Fruit fly (Drosophila melanogaster) whole organism, embryonic: ENCODE results near the gene mei-P26.
A peak's percentile ranks its signal among the peaks of the same experiment; 100 is the strongest.

Experiments used
- ATbp ChIP-seq: fragments of 200-800 bp; sonication (Bioruptor generic); optimal IDR thresholded peaks from 2 replicates; lab custom pipeline; 2017; ENCODE audit warnings: missing biosample characterization, mild to moderate bottlenecking, missing genetic modification characterization, missing genetic modification reagents
- Ada2b ChIP-seq: fragments of 200-800 bp; sonication (Bioruptor generic); IDR thresholded peaks from 2 replicates; pipeline ENCODE4 v1.3.6; 2022; ENCODE audit warnings: missing biosample characterization, missing genetic modification characterization
- Awh ChIP-seq: fragments of 200-800 bp; sonication (Bioruptor generic); IDR thresholded peaks from 2 replicates; pipeline ENCODE4, ENCODE4 v1.3.6; 2022; ENCODE audit warnings: missing biosample characterization, missing genetic modification characterization
- BEAF-32 ChIP-seq: fragments of 200-800 bp; sonication (Bioruptor generic); optimal IDR thresholded peaks from 3 replicates; lab custom pipeline; 2017; ENCODE audit warnings: missing biosample characterization, missing genetic modification characterization, mild to moderate bottlenecking, moderate library complexity, missing genetic modification reagents
- CG1024 ChIP-seq: fragments of 200-800 bp; sonication (Bioruptor generic); IDR thresholded peaks from 2 replicates; pipeline ENCODE4 v1.3.6; 2022; ENCODE audit warnings: missing biosample characterization, missing genetic modification characterization
- CG10979 ChIP-seq: fragments of 200-800 bp; sonication (Bioruptor generic); optimal IDR thresholded peaks from 2 replicates; lab custom pipeline; 2018; ENCODE audit warnings: missing biosample characterization, mild to moderate bottlenecking, missing genetic modification characterization, moderate library complexity
- CG11093 ChIP-seq: fragments of 200-800 bp; sonication (Bioruptor generic); IDR thresholded peaks from 3 replicates; pipeline ENCODE4 v1.3.6; 2022; ENCODE audit warnings: missing biosample characterization, missing genetic modification characterization
- CG11560 ChIP-seq: fragments of 200-800 bp; sonication (Bioruptor generic); IDR thresholded peaks from 3 replicates; pipeline ENCODE4 v1.3.6; 2022; ENCODE audit warnings: missing biosample characterization, missing genetic modification characterization
- CG12299 ChIP-seq: fragments of 200-800 bp; sonication (Bioruptor generic); optimal IDR thresholded peaks from 2 replicates; lab custom pipeline; 2018; ENCODE audit warnings: missing biosample characterization, mild to moderate bottlenecking, missing genetic modification characterization
- CG13775 ChIP-seq: fragments of 200-800 bp; sonication (Bioruptor generic); optimal IDR thresholded peaks from 3 replicates; lab custom pipeline; 2017; ENCODE audit warnings: missing biosample characterization, mild to moderate bottlenecking, missing genetic modification characterization
- CG16779 ChIP-seq: fragments of 200-800 bp; sonication (Bioruptor generic); IDR thresholded peaks from 2 replicates; pipeline ENCODE4 v1.3.6; 2022; ENCODE audit warnings: missing biosample characterization, missing genetic modification characterization
- CG18599 ChIP-seq: fragments of 200-800 bp; sonication (Bioruptor generic); optimal IDR thresholded peaks from 3 replicates; lab custom pipeline; 2017; ENCODE audit warnings: missing biosample characterization, missing genetic modification characterization, mild to moderate bottlenecking, moderate library complexity, missing genetic modification reagents
- CG2202 ChIP-seq: fragments of 200-800 bp; sonication (Bioruptor generic); optimal IDR thresholded peaks from 2 replicates; lab custom pipeline; 2018; ENCODE audit warnings: missing biosample characterization, mild to moderate bottlenecking, missing genetic modification characterization
- CG33557 ChIP-seq: fragments of 200-800 bp; sonication (Bioruptor generic); optimal IDR thresholded peaks from 2 replicates; lab custom pipeline; 2019; ENCODE audit warnings: missing biosample characterization, mild to moderate bottlenecking, missing genetic modification characterization, moderate library complexity
- CG4328 ChIP-seq: fragments of 200-800 bp; sonication (Bioruptor generic); optimal IDR thresholded peaks from 3 replicates; lab custom pipeline; 2017; ENCODE audit warnings: missing biosample characterization, missing genetic modification reagents, missing genetic modification characterization
- CG4360 ChIP-seq: fragments of 200-800 bp; sonication (Bioruptor generic); IDR thresholded peaks from 2 replicates; pipeline ENCODE4 v1.3.6; 2022; ENCODE audit warnings: missing biosample characterization, missing genetic modification characterization
- CG6689 ChIP-seq: fragments of 200-800 bp; sonication (Bioruptor generic); IDR thresholded peaks from 2 replicates; pipeline ENCODE4 v1.3.6; 2022; ENCODE audit warnings: missing biosample characterization, missing genetic modification characterization
- CG7271 ChIP-seq: fragments of 200-800 bp; sonication (Bioruptor generic); optimal IDR thresholded peaks from 2 replicates; lab custom pipeline; 2018; ENCODE audit warnings: missing biosample characterization, mild to moderate bottlenecking, missing genetic modification characterization, moderate library complexity
- CG7839 ChIP-seq: fragments of 200-800 bp; sonication (Bioruptor generic); optimal IDR thresholded peaks from 3 replicates; lab custom pipeline; 2018; ENCODE audit warnings: missing biosample characterization, mild to moderate bottlenecking, missing genetic modification characterization, moderate library complexity
- CG8359 ChIP-seq: fragments of 200-800 bp; sonication (Bioruptor generic); optimal IDR thresholded peaks from 2 replicates; lab custom pipeline; 2017; ENCODE audit warnings: missing biosample characterization, mild to moderate bottlenecking, missing genetic modification characterization, borderline replicate concordance
- CG9215 ChIP-seq: fragments of 200-800 bp; sonication (Bioruptor generic); IDR thresholded peaks from 2 replicates; pipeline ENCODE4 v1.3.6; 2022; ENCODE audit warnings: missing biosample characterization, missing genetic modification characterization
- CTCF ChIP-seq: fragments of 200-800 bp; sonication (Bioruptor generic); optimal IDR thresholded peaks from 2 replicates; lab custom pipeline; 2017; ENCODE audit warnings: missing biosample characterization, mild to moderate bottlenecking, missing genetic modification characterization, moderate library complexity
- CoRest ChIP-seq: fragments of 200-800 bp; sonication (Bioruptor generic); optimal IDR thresholded peaks from 3 replicates; lab custom pipeline; 2018; ENCODE audit warnings: missing biosample characterization, mild to moderate bottlenecking, missing genetic modification characterization, moderate library complexity
- Dad ChIP-seq: fragments of 200-800 bp; sonication (Bioruptor generic); optimal IDR thresholded peaks from 3 replicates; lab custom pipeline; 2016; ENCODE audit warnings: missing biosample characterization, missing genetic modification characterization
- HmgD ChIP-seq: fragments of 200-800 bp; sonication (Bioruptor generic); optimal IDR thresholded peaks from 3 replicates; lab custom pipeline; 2016; ENCODE audit warnings: missing biosample characterization, missing genetic modification characterization
- HmgZ ChIP-seq: fragments of 200-800 bp; sonication (Bioruptor generic); optimal IDR thresholded peaks from 2 replicates; lab custom pipeline; 2018; ENCODE audit warnings: missing biosample characterization, mild to moderate bottlenecking, missing genetic modification characterization
- Hr51 ChIP-seq, 2 experiments: fragments of 200-800 bp; sonication (Bioruptor generic); optimal IDR thresholded peaks; 2 replicates in 1 of 2; 3 replicates in 1 of 2; lab custom pipeline; 2016 to 2018; ENCODE audit warnings: missing biosample characterization in 2 of 2, missing genetic modification characterization in 2 of 2, mild to moderate bottlenecking in 1 of 2, moderate library complexity in 1 of 2
- Opbp ChIP-seq: fragments of 200-800 bp; sonication (Bioruptor generic); IDR thresholded peaks from 3 replicates; pipeline ENCODE4 v1.3.6; 2022; ENCODE audit warnings: missing biosample characterization, missing genetic modification characterization; ENCODE audit not compliant: partially characterized antibody
- Ravus ChIP-seq: fragments of 200-800 bp; sonication (Bioruptor generic); IDR thresholded peaks from 2 replicates; pipeline ENCODE4 v1.3.6; 2022; ENCODE audit warnings: missing biosample characterization, missing genetic modification characterization
- Ssrp ChIP-seq: fragments of 200-800 bp; sonication (Bioruptor generic); optimal IDR thresholded peaks from 2 replicates; lab custom pipeline; 2018; ENCODE audit warnings: missing biosample characterization, mild to moderate bottlenecking, missing genetic modification characterization, moderate library complexity
- Vsx1 ChIP-seq: fragments of 200-800 bp; sonication (Bioruptor generic); optimal IDR thresholded peaks from 2 replicates; lab custom pipeline; 2017; ENCODE audit warnings: missing biosample characterization, mild to moderate bottlenecking, missing genetic modification characterization, missing genetic modification reagents
- YL-1 ChIP-seq: fragments of 200-800 bp; sonication (Bioruptor generic); optimal IDR thresholded peaks from 3 replicates; lab custom pipeline; 2017; ENCODE audit warnings: missing biosample characterization, mild to moderate bottlenecking, missing genetic modification characterization
- ara ChIP-seq: fragments of 200-800 bp; sonication (Bioruptor generic); IDR thresholded peaks from 2 replicates; pipeline ENCODE4 v1.3.6; 2022; ENCODE audit warnings: missing biosample characterization, missing genetic modification characterization
- chinmo ChIP-seq: fragments of 200-800 bp; sonication (Bioruptor generic); IDR thresholded peaks from 4 replicates; pipeline ENCODE4 v1.3.6; 2022; ENCODE audit warnings: missing biosample characterization, missing genetic modification characterization; ENCODE audit not compliant: partially characterized antibody
- disco-r ChIP-seq: fragments of 200-800 bp; sonication (Bioruptor generic); optimal IDR thresholded peaks from 2 replicates; lab custom pipeline; 2016; ENCODE audit warnings: missing biosample characterization, missing genetic modification characterization
- fu2 ChIP-seq: fragments of 200-800 bp; sonication (Bioruptor generic); optimal IDR thresholded peaks from 2 replicates; lab custom pipeline; 2016; ENCODE audit warnings: missing biosample characterization, missing genetic modification characterization
- gro ChIP-seq: fragments of 200-800 bp; sonication (Bioruptor generic); optimal IDR thresholded peaks from 2 replicates; lab custom pipeline; 2016; ENCODE audit warnings: missing biosample characterization, missing genetic modification characterization
- gt ChIP-seq: fragments of 200-800 bp; sonication (Bioruptor generic); IDR thresholded peaks from 2 replicates; pipeline ENCODE4 v1.3.6; 2022; ENCODE audit warnings: missing biosample characterization, missing genetic modification characterization
- inv ChIP-seq: fragments of 200-800 bp; sonication (Bioruptor generic); IDR thresholded peaks from 2 replicates; pipeline ENCODE4 v1.3.6; 2022; ENCODE audit warnings: missing biosample characterization, missing genetic modification characterization; ENCODE audit not compliant: partially characterized antibody
- jigr1 ChIP-seq: fragments of 200-800 bp; sonication (Bioruptor generic); IDR thresholded peaks from 3 replicates; pipeline ENCODE4 v1.3.6; 2022; ENCODE audit warnings: missing biosample characterization, missing genetic modification characterization
- kay ChIP-seq: fragments of 200-800 bp; sonication (Bioruptor generic); optimal IDR thresholded peaks from 2 replicates; lab custom pipeline; 2016; ENCODE audit warnings: missing biosample characterization, missing genetic modification characterization
- kni ChIP-seq: fragments of 200-800 bp; sonication (Bioruptor generic); optimal IDR thresholded peaks from 3 replicates; lab custom pipeline; 2017; ENCODE audit warnings: mild to moderate bottlenecking, missing biosample characterization, missing genetic modification reagents, missing genetic modification characterization
- lbe ChIP-seq: fragments of 200-800 bp; sonication (Bioruptor generic); optimal IDR thresholded peaks from 2 replicates; lab custom pipeline; 2016; ENCODE audit warnings: missing biosample characterization, mild to moderate bottlenecking, missing genetic modification characterization
- otp ChIP-seq: fragments of 200-800 bp; sonication (Bioruptor generic); IDR thresholded peaks from 3 replicates; pipeline ENCODE4, ENCODE4 v1.3.6; 2022; ENCODE audit warnings: missing biosample characterization, missing genetic modification characterization
- p53 ChIP-seq: fragments of 200-800 bp; sonication (Bioruptor generic); optimal IDR thresholded peaks from 2 replicates; lab custom pipeline; 2016; ENCODE audit warnings: missing biosample characterization, missing genetic modification characterization
- peb ChIP-seq: fragments of 200-800 bp; sonication (Bioruptor generic); IDR thresholded peaks from 2 replicates; pipeline ENCODE4 v1.3.6; 2022; ENCODE audit warnings: missing biosample characterization, missing genetic modification characterization
- row ChIP-seq: fragments of 200-800 bp; sonication (Bioruptor generic); IDR thresholded peaks from 3 replicates; pipeline ENCODE4 v1.3.6; 2022; ENCODE audit warnings: missing biosample characterization, missing genetic modification characterization
- trh ChIP-seq: fragments of 200-800 bp; sonication (Bioruptor generic); optimal IDR thresholded peaks from 2 replicates; lab custom pipeline; 2016; ENCODE audit warnings: missing biosample characterization, missing genetic modification characterization
- tup ChIP-seq: fragments of 200-800 bp; sonication (Bioruptor generic); optimal IDR thresholded peaks from 2 replicates; lab custom pipeline; 2016; ENCODE audit warnings: missing biosample characterization, mild to moderate bottlenecking, missing genetic modification characterization, moderate library complexity
- twi ChIP-seq: fragments of 200-800 bp; optimal IDR thresholded peaks from 2 replicates; lab custom pipeline; 2019; ENCODE audit warnings: missing biosample characterization, mild to moderate bottlenecking, missing genetic modification characterization, moderate library complexity
- wor ChIP-seq: fragments of 200-800 bp; sonication (Bioruptor generic); IDR thresholded peaks from 2 replicates; pipeline ENCODE4 v1.3.6; 2022; ENCODE audit warnings: missing biosample characterization, missing genetic modification characterization
- zen ChIP-seq: fragments of 200-800 bp; sonication (Bioruptor generic); optimal IDR thresholded peaks from 3 replicates; lab custom pipeline; 2018; ENCODE audit warnings: missing biosample characterization, mild to moderate bottlenecking, missing genetic modification characterization, moderate library complexity

Gene mei-P26

DNA sequence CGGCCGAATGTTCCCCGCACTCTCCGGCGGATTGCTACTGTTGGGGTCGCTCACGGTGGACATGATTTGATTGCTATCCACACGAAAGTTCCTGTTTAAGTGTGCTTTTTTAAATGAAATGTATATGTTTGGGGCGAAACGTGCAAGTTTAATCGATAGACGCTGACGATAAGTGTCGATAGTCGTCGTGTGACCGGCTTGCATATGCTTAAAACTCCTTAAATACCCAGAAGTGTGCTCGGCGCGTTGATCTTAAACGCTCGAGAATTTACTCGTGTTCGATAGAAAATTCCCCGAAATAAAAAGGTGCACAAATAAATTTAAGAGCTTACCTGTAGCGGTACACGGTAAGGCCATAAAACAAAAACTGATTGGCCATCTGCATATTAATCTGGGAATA lies 1.1 kb upstream of the mei-P26 start, which contains the start of the genes Zpr1 and CG44532 (continued):
- TF ChIP-seq ara (GFP tag; lab: Robert Waterston, UW), result no peak
- TF ChIP-seq Opbp (GFP tag; lab: Robert Waterston, UW), result peak; percentile 74
- TF ChIP-seq Ssrp (tag; lab: Kevin White, UChicago), result no peak
- TF ChIP-seq CG16779 (GFP tag; lab: Robert Waterston, UW), result no peak
- TF ChIP-seq CG18599, result no peak
- peak; percentile 52 for TF ChIP-seq inv (GFP tag; lab: Robert Waterston, UW)
- TF ChIP-seq CG8359 (GFP tag; lab: Kevin White, UChicago), result no peak
- no peak for TF ChIP-seq tup (GFP tag; lab: Kevin White, UChicago)
- TF ChIP-seq CG11560 (tag; lab: Robert Waterston, UW), result no peak
- no peak for TF ChIP-seq CTCF (GFP tag; lab: Kevin White, UChicago)
- no peak for TF ChIP-seq CG9215 (GFP tag; lab: Robert Waterston, UW)
- no peak for TF ChIP-seq CoRest (tag; lab: Kevin White, UChicago)
- peak; percentile 73 for TF ChIP-seq BEAF-32
- no peak for TF ChIP-seq CG33557 (GFP tag; lab: Kevin White, UChicago)
- peak; percentile 25 for TF ChIP-seq HmgZ (tag; lab: Kevin White, UChicago)
- no peak for TF ChIP-seq wor
- no peak for TF ChIP-seq zen (tag; lab: Kevin White, UChicago)
- TF ChIP-seq fu2 (GFP tag; lab: Kevin White, UChicago), result no peak
- no peak for TF ChIP-seq Ravus
- no peak for TF ChIP-seq kay (GFP tag; lab: Kevin White, UChicago)
- no peak for TF ChIP-seq gro (GFP tag; lab: Kevin White, UChicago)
- TF ChIP-seq CG10979, result no peak
- no peak for TF ChIP-seq p53
- no peak for TF ChIP-seq peb
- no peak for TF ChIP-seq CG7839
- no peak for TF ChIP-seq disco-r (GFP tag; lab: Kevin White, UChicago)
- TF ChIP-seq Vsx1, result no peak
- no peak for TF ChIP-seq CG2202 (tag; lab: Kevin White, UChicago)
- no peak for TF ChIP-seq Ada2b (GFP tag; lab: Robert Waterston, UW)
- TF ChIP-seq CG6689 (GFP tag; lab: Robert Waterston, UW), result no peak
- TF ChIP-seq trh (GFP tag; lab: Kevin White, UChicago), result no peak
- TF ChIP-seq chinmo, result 0 out of 4 replicates have a peak, but pooled peaks have one; percentile 64
- no peak for TF ChIP-seq CG4360 (GFP tag; lab: Robert Waterston, UW)
- TF ChIP-seq jigr1 (GFP tag; lab: Robert Waterston, UW), result no peak
- TF ChIP-seq HmgD (GFP tag; lab: Kevin White, UChicago), result no peak
- no peak for TF ChIP-seq CG7271
- TF ChIP-seq twi, result no peak
- no peak for TF ChIP-seq lbe (GFP tag; lab: Kevin White, UChicago)
- no peak for TF ChIP-seq YL-1 (GFP tag; lab: Kevin White, UChicago)
- TF ChIP-seq CG1024 (GFP tag; lab: Robert Waterston, UW), result no peak
- TF ChIP-seq CG13775 (GFP tag; lab: Kevin White, UChicago), result no peak
- TF ChIP-seq ATbp, result no peak
- no peak for TF ChIP-seq gt (GFP tag; lab: Robert Waterston, UW)
- no peak for TF ChIP-seq CG12299 (tag; lab: Kevin White, UChicago)
- no peak for TF ChIP-seq kni (GFP tag; lab: Kevin White, UChicago)
- no peak for TF ChIP-seq Awh (GFP tag; lab: Robert Waterston, UW)
- peak; percentile 32; the same call in 1 of the 3 replicates for TF ChIP-seq row
- TF ChIP-seq Dad (GFP tag; lab: Kevin White, UChicago), result no peak
- no peak for TF ChIP-seq otp (GFP tag; lab: Robert Waterston, UW)
- no peak for TF ChIP-seq CG4328 (GFP tag; lab: Kevin White, UChicago)
- TF ChIP-seq Hr51 (GFP tag; optimal IDR thresholded peaks at IDR 0.05; lab: Kevin White, UChicago), result no peak
- TF ChIP-seq CG11093 (GFP tag; lab: Robert Waterston, UW), result no peak
